Fruit fly (Drosophila melanogaster) whole organism, wandering third instar larva: ENCODE results near the gene CG7330.

Experiments
- Abd-B ChIP-seq: fragments of >200 bp; optimal IDR thresholded peaks from 2 replicates; lab custom pipeline; 2017; ENCODE audit warnings: missing biosample characterization, missing genetic modification characterization
- CG32264 ChIP-seq: fragments of 200-800 bp; sonication (Bioruptor generic); optimal IDR thresholded peaks from 2 replicates; lab custom pipeline; 2016; ENCODE audit warnings: missing biosample characterization, missing genetic modification characterization
- CG9705 ChIP-seq: fragments of 200-800 bp; sonication (Bioruptor generic); optimal IDR thresholded peaks from 2 replicates; lab custom pipeline; 2018; ENCODE audit warnings: missing biosample characterization, mild to moderate bottlenecking, missing genetic modification characterization
- CrebA ChIP-seq: fragments of 200-800 bp; sonication (Bioruptor generic); optimal IDR thresholded peaks from 2 replicates; lab custom pipeline; 2016; ENCODE audit warnings: missing biosample characterization, mild to moderate bottlenecking, missing genetic modification characterization, borderline replicate concordance
- Dfd ChIP-seq: fragments of >200 bp; optimal IDR thresholded peaks from 2 replicates; lab custom pipeline; 2017; ENCODE audit warnings: missing biosample characterization, missing genetic modification characterization
- Dif ChIP-seq: fragments of 200-275, 200-300 bp; sonication (Bioruptor generic); optimal IDR thresholded peaks from 2 replicates; lab custom pipeline; 2018; ENCODE audit warnings: missing biosample characterization, missing genetic modification characterization; ENCODE audit not compliant: partially characterized antibody
- GATAd ChIP-seq: sonication (Bioruptor generic); optimal IDR thresholded peaks from 2 replicates; lab custom pipeline; 2016; ENCODE audit warnings: missing biosample characterization, missing genetic modification characterization
- HLH106 ChIP-seq: fragments of 200-800 bp; optimal IDR thresholded peaks from 3 replicates; lab custom pipeline; 2019; ENCODE audit warnings: missing biosample characterization, mild to moderate bottlenecking, missing genetic modification characterization, moderate library complexity
- Hr78 ChIP-seq: fragments of >200 bp; optimal IDR thresholded peaks from 2 replicates; lab custom pipeline; 2017; ENCODE audit warnings: missing biosample characterization, missing genetic modification characterization
- Hr83 ChIP-seq: fragments of 200-300 bp; sonication (Bioruptor generic); optimal IDR thresholded peaks from 2 replicates; lab custom pipeline; 2016; ENCODE audit warnings: missing biosample characterization, mild to moderate bottlenecking, missing genetic modification characterization, moderate library complexity; ENCODE audit not compliant: poor library complexity, severe bottlenecking
- Jra ChIP-seq: sonication (Bioruptor generic); optimal IDR thresholded peaks from 2 replicates; lab custom pipeline; 2016; ENCODE audit warnings: missing biosample characterization, missing genetic modification characterization
- Mio ChIP-seq: sonication (Bioruptor generic); optimal IDR thresholded peaks from 2 replicates; lab custom pipeline; 2016; ENCODE audit warnings: missing biosample characterization, missing genetic modification characterization
- Myc ChIP-seq: fragments of >200 bp; optimal IDR thresholded peaks from 2 replicates; lab custom pipeline; 2017
- N ChIP-seq: fragments of >200 bp; optimal IDR thresholded peaks from 2 replicates; lab custom pipeline; 2018; ENCODE audit warnings: missing biosample characterization, missing external identifiers, missing genetic modification characterization
- OdsH ChIP-seq: fragments of 200-800 bp; sonication (Bioruptor generic); optimal IDR thresholded peaks from 2 replicates; lab custom pipeline; 2016; ENCODE audit warnings: missing biosample characterization, mild to moderate bottlenecking, missing genetic modification characterization
- Rel ChIP-seq, 2 experiments: fragments of 200-800 bp; sonication (Bioruptor generic) in 1 of 2; optimal IDR thresholded peaks; 2 replicates in 1 of 2; 3 replicates in 1 of 2; lab custom pipeline; 2016 to 2019; ENCODE audit warnings: mild to moderate bottlenecking in 2 of 2, missing biosample characterization in 2 of 2, missing genetic modification characterization in 2 of 2, moderate library complexity in 1 of 2
- Sp1 ChIP-seq: fragments of 200-800 bp; sonication (Bioruptor generic); optimal IDR thresholded peaks from 3 replicates; lab custom pipeline; 2019; ENCODE audit warnings: missing biosample characterization, mild to moderate bottlenecking, missing genetic modification characterization, moderate library complexity
- Vsx2 ChIP-seq: fragments of 200-300, 225-300 bp; sonication (Bioruptor generic); optimal IDR thresholded peaks from 2 replicates; lab custom pipeline; 2018; ENCODE audit warnings: missing biosample characterization, missing genetic modification characterization; ENCODE audit not compliant: partially characterized antibody
- br ChIP-seq: fragments of 200-800 bp; sonication (Bioruptor generic); optimal IDR thresholded peaks from 2 replicates; lab custom pipeline; 2016; ENCODE audit warnings: missing biosample characterization, missing genetic modification characterization
- brk ChIP-seq: fragments of 200-800 bp; sonication (Bioruptor generic); optimal IDR thresholded peaks from 2 replicates; lab custom pipeline; 2016; ENCODE audit warnings: missing biosample characterization, mild to moderate bottlenecking, missing genetic modification characterization
- dl ChIP-seq, 2 experiments: fragments of 175-275, 200-275 bp in 1 of 2; fragments of 200-275 bp in 1 of 2; sonication (Bioruptor generic); optimal IDR thresholded peaks; lab custom pipeline; 2018; ENCODE audit warnings: mild to moderate bottlenecking in 2 of 2, missing biosample characterization in 2 of 2, missing genetic modification characterization in 2 of 2, moderate library complexity in 2 of 2; ENCODE audit not compliant: partially characterized antibody in 2 of 2, insufficient read depth in 1 of 2
- dmrt93B ChIP-seq: fragments of 200-800 bp; sonication (Bioruptor generic); optimal IDR thresholded peaks from 2 replicates; lab custom pipeline; 2018; ENCODE audit warnings: missing biosample characterization, mild to moderate bottlenecking, missing genetic modification characterization
- dsf ChIP-seq: sonication (Bioruptor generic); optimal IDR thresholded peaks from 2 replicates; lab custom pipeline; 2016; ENCODE audit warnings: missing biosample characterization, missing genetic modification characterization, borderline replicate concordance
- ey ChIP-seq: fragments of 200-800 bp; sonication (Bioruptor generic); optimal IDR thresholded peaks from 2 replicates; lab custom pipeline; 2016; ENCODE audit warnings: missing biosample characterization, missing genetic modification characterization
- foxo ChIP-seq, 2 experiments: fragments of 200-800 bp; sonication (Bioruptor generic); optimal IDR thresholded peaks; 2 replicates in 1 of 2; 3 replicates in 1 of 2; lab custom pipeline; 2016 to 2017; ENCODE audit warnings: missing biosample characterization in 2 of 2, missing genetic modification characterization in 2 of 2
- fru ChIP-seq: fragments of 200-800 bp; sonication (Bioruptor generic); optimal IDR thresholded peaks from 3 replicates; lab custom pipeline; 2016; ENCODE audit warnings: missing biosample characterization, mild to moderate bottlenecking, missing genetic modification characterization
- jim ChIP-seq: fragments of 175-275, 200-325 bp; sonication (Bioruptor generic); optimal IDR thresholded peaks from 2 replicates; lab custom pipeline; 2016; ENCODE audit warnings: missing biosample characterization, mild to moderate bottlenecking, missing genetic modification characterization
- lola ChIP-seq: fragments of >200 bp; optimal IDR thresholded peaks from 2 replicates; lab custom pipeline; 2017; ENCODE audit warnings: missing biosample characterization, missing genetic modification characterization
- pan ChIP-seq: fragments of >200 bp; optimal IDR thresholded peaks from 2 replicates; lab custom pipeline; 2017
- psq ChIP-seq: fragments of 200-800 bp; sonication (Bioruptor generic); optimal IDR thresholded peaks from 3 replicates; lab custom pipeline; 2017; ENCODE audit warnings: missing biosample characterization, mild to moderate bottlenecking, missing genetic modification characterization, moderate library complexity
- rgr ChIP-seq: fragments of 200-800 bp; sonication (Bioruptor generic); optimal IDR thresholded peaks from 3 replicates; lab custom pipeline; 2016; ENCODE audit warnings: missing biosample characterization, mild to moderate bottlenecking, missing genetic modification characterization
- sage ChIP-seq: fragments of 200-800 bp; sonication (Bioruptor generic); optimal IDR thresholded peaks from 2 replicates; lab custom pipeline; 2016; ENCODE audit warnings: missing biosample characterization, mild to moderate bottlenecking, missing genetic modification characterization
- sv ChIP-seq: fragments of 200-800 bp; sonication (Bioruptor generic); optimal IDR thresholded peaks from 3 replicates; lab custom pipeline; 2016; ENCODE audit warnings: missing biosample characterization, missing genetic modification characterization
- usp ChIP-seq: fragments of >200 bp; optimal IDR thresholded peaks from 2 replicates; lab custom pipeline; 2017; ENCODE audit warnings: missing biosample characterization, missing genetic modification characterization
- woc ChIP-seq: sonication (Bioruptor generic); optimal IDR thresholded peaks from 2 replicates; lab custom pipeline; 2016; ENCODE audit warnings: missing biosample characterization, mild to moderate bottlenecking, missing genetic modification characterization

CG7330 gene

DNA sequence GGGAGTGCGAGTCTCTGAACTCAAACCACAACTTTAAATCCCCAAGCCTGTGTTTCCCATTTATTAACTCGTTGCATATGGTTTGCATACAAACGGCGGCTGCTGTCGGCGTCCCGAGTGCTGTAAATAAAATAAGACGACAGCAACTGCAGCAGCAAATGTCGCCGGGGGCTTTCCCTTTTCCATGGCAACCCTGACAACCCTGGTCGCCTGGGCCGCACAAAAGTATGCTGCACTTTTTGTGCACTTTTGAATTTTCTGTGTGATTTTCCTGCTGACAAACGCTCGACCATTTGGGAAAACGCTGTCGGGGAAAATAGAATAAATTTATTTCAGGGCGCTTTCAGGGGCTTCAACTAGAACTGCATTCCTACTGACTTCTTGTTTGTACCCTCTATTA is 5.4 kb downstream of the CG7330 start:
- TF ChIP-seq fru (GFP tag; lab: Kevin White, UChicago) (no peak), Rel (GFP tag; optimal IDR thresholded peaks at IDR 0.05; lab: Kevin White, UChicago) (no peak), Rel (tag; optimal IDR thresholded peaks at IDR 0.05; lab: Kevin White, UChicago) (peak; percentile 97)

DNA sequence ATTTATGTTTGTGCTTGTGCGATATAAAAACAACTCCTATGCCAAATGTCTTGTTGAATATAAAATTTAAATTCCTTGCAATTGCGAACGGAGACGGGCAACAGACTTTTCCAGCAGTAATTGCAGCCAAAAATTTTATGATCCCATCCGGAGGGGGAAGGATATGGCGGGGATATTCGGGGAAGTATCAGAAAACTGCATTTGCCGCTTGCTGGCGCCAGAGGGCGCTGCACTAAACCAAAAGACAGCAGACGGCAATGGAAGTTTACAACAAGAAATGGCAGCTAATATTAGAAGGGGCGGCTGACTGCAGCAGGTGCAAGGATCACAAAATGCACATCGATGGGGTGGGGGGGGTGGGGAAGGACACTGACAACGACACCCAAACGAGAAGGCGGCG is 12.5 kb downstream of the CG7330 start:
- TF ChIP-seq OdsH (GFP tag; lab: Kevin White, UChicago) (no peak), CG32264 (GFP tag; lab: Kevin White, UChicago) (no peak), CG9705 (GFP tag; lab: Kevin White, UChicago) (no peak), dl (GFP tag; optimal IDR thresholded peaks at IDR 0.05; lab: Kevin White, UChicago; ENCODE audit: insufficient read depth in 1 of 2, partially characterized antibody in 2 of 2) (no peak), lola (no peak), Sp1 (no peak), pan (no peak), Jra (GFP tag; lab: Kevin White, UChicago) (no peak), Hr78 (GFP tag; lab: Kevin White, UChicago) (no peak), sv (GFP tag; lab: Kevin White, UChicago) (no peak), woc (GFP tag; lab: Kevin White, UChicago) (no peak), dmrt93B (GFP tag; lab: Kevin White, UChicago) (no peak), psq (GFP tag; lab: Kevin White, UChicago) (no peak), N (GFP tag; lab: Kevin White, UChicago) (no peak)

DNA sequence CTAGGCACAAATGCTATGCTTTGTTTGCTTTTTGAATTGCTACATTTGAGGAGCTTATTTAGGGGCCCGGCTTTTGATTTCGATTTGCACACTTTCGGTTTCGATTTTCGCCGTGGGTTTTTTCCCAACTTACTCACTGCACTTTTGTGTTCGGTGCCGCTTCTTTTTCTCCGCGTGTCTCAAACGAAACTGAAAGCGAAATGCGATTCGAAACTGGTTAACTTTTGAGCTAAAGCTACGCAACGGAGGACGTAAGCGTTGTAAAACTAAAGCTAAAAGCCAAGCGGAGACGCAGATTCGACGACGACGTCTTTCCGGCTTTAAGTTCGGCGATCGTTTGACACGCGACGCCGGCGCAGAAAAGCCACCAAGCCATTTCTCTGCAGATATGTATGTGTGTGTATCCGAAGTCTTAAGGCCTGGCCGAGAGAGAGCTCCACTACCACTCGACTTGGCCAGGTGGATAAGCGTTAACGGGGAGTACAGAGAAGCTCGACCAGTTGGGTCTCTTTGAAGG is 13.5 kb downstream of the CG7330 start, which contains the start of gene CG13699:
Gene CG13699, minus strand, starts transcription at position 349 of the 517 bp plus-strand sequence.
- TF ChIP-seq usp (GFP tag; lab: Kevin White, UChicago) (no peak), lola (no peak), woc (GFP tag; lab: Kevin White, UChicago) (no peak), Hr83 (GFP tag; lab: Kevin White, UChicago) (no peak), OdsH (GFP tag; lab: Kevin White, UChicago) (no peak), pan (no peak), Rel (GFP tag; optimal IDR thresholded peaks at IDR 0.05; lab: Kevin White, UChicago) (no peak), Rel (tag; optimal IDR thresholded peaks at IDR 0.05; lab: Kevin White, UChicago) (no peak), CG32264 (GFP tag; lab: Kevin White, UChicago) (no peak), dmrt93B (GFP tag; lab: Kevin White, UChicago) (no peak), dsf (GFP tag; lab: Kevin White, UChicago) (no peak), Dif (GFP tag; lab: Kevin White, UChicago) (no peak), rgr (GFP tag; lab: Kevin White, UChicago) (no peak)

- TF ChIP-seq GATAd (GFP tag; lab: Kevin White, UChicago) (no peak), Jra (GFP tag; lab: Kevin White, UChicago) (no peak), HLH106 (no peak), br (GFP tag; lab: Kevin White, UChicago) (no peak), Vsx2 (GFP tag; lab: Kevin White, UChicago) (no peak), dmrt93B (GFP tag; lab: Kevin White, UChicago) (no peak), CrebA (no peak), Dfd (GFP tag; lab: Kevin White, UChicago) (no peak), dsf (GFP tag; lab: Kevin White, UChicago) (no peak), N (GFP tag; lab: Kevin White, UChicago) (no peak), Sp1 (no peak), Hr78 (GFP tag; lab: Kevin White, UChicago) (no peak), OdsH (GFP tag; lab: Kevin White, UChicago) (no peak), dl (GFP tag; optimal IDR thresholded peaks at IDR 0.05; lab: Kevin White, UChicago; ENCODE audit: insufficient read depth in 1 of 2, partially characterized antibody in 2 of 2) (no peak), brk (GFP tag; lab: Kevin White, UChicago) (no peak), psq (GFP tag; lab: Kevin White, UChicago) (no peak)
Observed at dm6 chr3L:18163127-18163526, 14.4 kb downstream of the CG7330 start.

- TF ChIP-seq dl (GFP tag; optimal IDR thresholded peaks at IDR 0.05; lab: Kevin White, UChicago; ENCODE audit: insufficient read depth in 1 of 2, partially characterized antibody in 2 of 2) (no peak), Myc (lab: Kevin White, UChicago) (no peak), br (GFP tag; lab: Kevin White, UChicago) (no peak), ey (GFP tag; lab: Kevin White, UChicago) (no peak), Rel (GFP tag; optimal IDR thresholded peaks at IDR 0.05; lab: Kevin White, UChicago) (no peak), Rel (tag; optimal IDR thresholded peaks at IDR 0.05; lab: Kevin White, UChicago) (no peak), Abd-B (no peak), Hr78 (GFP tag; lab: Kevin White, UChicago) (no peak), woc (GFP tag; lab: Kevin White, UChicago) (no peak), sage (GFP tag; lab: Kevin White, UChicago) (no peak), rgr (GFP tag; lab: Kevin White, UChicago) (no peak), lola (no peak), jim (GFP tag; lab: Kevin White, UChicago) (no peak), Mio (no peak), foxo (GFP tag; optimal IDR thresholded peaks at IDR 0.05; lab: Kevin White, UChicago) (no peak), fru (GFP tag; lab: Kevin White, UChicago) (no peak), usp (GFP tag; lab: Kevin White, UChicago) (no peak)
- TF ChIP-seq, all 38 proteins: peak for 0
Observed at dm6 chr3L:18164804-18165203, 16.1 kb downstream of the CG7330 start.
